Worm (Caenorhabditis elegans): Measurements from ENCODE around the gene F42E8.1.

Gene F42E8.1

DNA sequence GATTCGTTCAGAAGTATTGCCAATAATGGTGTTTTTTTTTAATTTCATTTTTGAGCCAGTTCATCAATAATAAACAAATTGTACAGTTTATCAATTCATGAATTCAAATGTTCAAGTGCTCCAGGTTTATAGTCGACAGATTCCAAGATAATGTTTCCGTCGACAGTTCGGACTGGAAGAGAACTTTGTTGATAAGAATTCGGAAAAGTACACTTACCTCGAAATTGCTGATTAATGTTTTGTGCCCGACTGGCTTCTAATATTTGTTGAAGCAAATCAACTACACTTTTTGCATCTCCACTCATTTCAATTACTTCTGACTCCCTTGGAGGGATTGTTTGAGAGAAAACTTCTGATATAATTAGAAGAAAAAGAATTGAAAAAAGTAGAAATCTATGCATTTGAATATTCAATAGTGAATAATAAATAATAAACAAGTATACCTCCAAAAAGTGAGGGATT lies 12.8 kb upstream of the F42E8.1 start, which contains the start of gene W07G4.8 (continued):
- TF ChIP-seq R02D3.7 (tag; optimal IDR thresholded peaks at IDR 0.05) (no peak), set-16 (GFP tag; IDR thresholded peaks at IDR 0.05) (no peak), T20F7.1 (GFP tag; optimal IDR thresholded peaks at IDR 0.05) (no peak), ces-1 (GFP tag; optimal IDR thresholded peaks at IDR 0.05) (no peak), lin-15B (tag; optimal IDR thresholded peaks at IDR 0.05) (no peak), daf-8 (GFP tag; IDR thresholded peaks at IDR 0.05) (no peak), F26F4.8 (GFP tag; conservative IDR thresholded peaks at IDR 0.05) (no peak), snpc-1.2 (GFP tag; IDR thresholded peaks at IDR 0.05) (no peak), hlh-11 (tag; optimal IDR thresholded peaks at IDR 0.05) (peak; percentile 76), nhr-6 (tag; optimal IDR thresholded peaks at IDR 0.05) (no peak), daf-19 (GFP tag; conservative IDR thresholded peaks at IDR 0.05) (no peak), zfp-3 (GFP tag; conservative IDR thresholded peaks at IDR 0.05) (no peak), Y75B8A.6 (GFP tag; IDR thresholded peaks at IDR 0.05) (no peak), mdt-29 (GFP tag; IDR thresholded peaks at IDR 0.05) (no peak), F49E8.2 (tag; optimal IDR thresholded peaks at IDR 0.05; ENCODE audit: borderline replicate concordance) (no peak), nhr-25 (tag; optimal IDR thresholded peaks at IDR 0.05; ENCODE audit: borderline replicate concordance, insufficient read depth) (no peak), duxl-1 (tag; optimal IDR thresholded peaks at IDR 0.05; ENCODE audit: poor library complexity) (no peak), lin-1 (GFP tag; IDR thresholded peaks at IDR 0.05) (no peak), daf-16 (GFP tag; optimal IDR thresholded peaks at IDR 0.05) (no peak), daf-16 (tag; optimal IDR thresholded peaks at IDR 0.05) (peak; percentile 85), hlh-30 (tag; optimal IDR thresholded peaks at IDR 0.05; ENCODE audit: insufficient read depth) (no peak), hmg-1.1 (GFP tag; IDR thresholded peaks at IDR 0.05) (no peak), mxl-3 (GFP tag; optimal IDR thresholded peaks at IDR 0.05) (no peak), fkh-10 (GFP tag; optimal IDR thresholded peaks at IDR 0.05) (no peak), ctbp-1 (GFP tag; IDR thresholded peaks at IDR 0.05) (no peak), ceh-82 (tag; optimal IDR thresholded peaks at IDR 0.05) (no peak), jun-1 (tag; optimal IDR thresholded peaks at IDR 0.05) (no peak), dmd-6 (GFP tag; IDR thresholded peaks at IDR 0.05) (peak; percentile 60), nhr-48 (tag; optimal IDR thresholded peaks at IDR 0.05) (no peak), spr-3 (GFP tag; optimal IDR thresholded peaks at IDR 0.05) (no peak), lin-39 (tag; optimal IDR thresholded peaks at IDR 0.05) (no peak), php-3 (GFP tag; IDR thresholded peaks at IDR 0.05) (no peak), hif-1 (tag; optimal IDR thresholded peaks at IDR 0.05) (no peak)

DNA sequence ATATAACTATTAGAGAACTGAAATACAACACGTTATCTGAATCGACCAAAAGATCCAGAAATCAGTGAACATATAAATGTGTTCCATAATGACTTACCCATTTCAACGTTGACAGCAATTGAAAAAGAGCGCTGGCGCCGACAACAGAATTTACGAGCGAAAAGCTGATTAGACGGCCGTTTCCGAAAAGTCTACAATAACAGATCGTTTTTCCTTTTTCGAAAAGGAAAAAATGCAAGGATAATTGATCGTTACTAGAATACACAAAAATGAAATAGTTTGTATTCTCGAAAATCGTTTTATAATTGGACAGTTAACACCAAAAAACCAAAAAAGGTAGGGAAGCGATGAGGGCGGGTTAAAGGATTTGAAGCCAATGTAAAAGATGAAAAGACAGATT lies 8.3 kb upstream of the F42E8.1 start, which contains the start of gene srr-1:
Gene srr-1, minus strand, starts transcription at position 101 of the 400 bp plus-strand sequence.
- TF ChIP-seq nhr-11 (tag; optimal IDR thresholded peaks at IDR 0.05) (no peak), snpc-4 (tag; optimal IDR thresholded peaks at IDR 0.05) (no peak), spr-3 (GFP tag; optimal IDR thresholded peaks at IDR 0.05) (no peak), madf-5 (GFP tag; IDR thresholded peaks at IDR 0.05) (no peak), ZK546.5 (tag; optimal IDR thresholded peaks at IDR 0.05) (no peak), F44E2.7 (GFP tag; IDR thresholded peaks at IDR 0.05) (no peak), mdt-29 (GFP tag; IDR thresholded peaks at IDR 0.05) (no peak), nhr-10 (tag; optimal IDR thresholded peaks at IDR 0.05) (no peak), lir-3 (tag; optimal IDR thresholded peaks at IDR 0.05) (no peak), nhr-48 (tag; optimal IDR thresholded peaks at IDR 0.05) (no peak), mxl-2 (GFP tag; conservative IDR thresholded peaks at IDR 0.05) (no peak), D1046.2 (GFP tag; IDR thresholded peaks at IDR 0.05) (no peak), dmd-9 (GFP tag; IDR thresholded peaks at IDR 0.05) (no peak), ceh-20 (GFP tag; IDR thresholded peaks at IDR 0.05) (no peak), nhr-77 (tag; optimal IDR thresholded peaks at IDR 0.05) (no peak), madf-9 (GFP tag; conservative IDR thresholded peaks at IDR 0.05) (no peak), zfp-3 (GFP tag; conservative IDR thresholded peaks at IDR 0.05) (no peak)

All from whole organism, L4 larva.